Fruit fly (Drosophila melanogaster): ENCODE results near the gene CG33658.

CG33658 gene

dm6 chr3R:24876843-24877457, 36.0 kb upstream of the CG33658 start, which contains the start of the genes CG11089 and CG31381 (continued):
- no peak for TF ChIP-seq inv (GFP tag; IDR thresholded peaks at IDR 0.05; ENCODE audit: partially characterized antibody)
- TF ChIP-seq CG5953 (GFP tag; IDR thresholded peaks at IDR 0.05) = no peak
- TF ChIP-seq Sin3A (optimal IDR thresholded peaks at IDR 0.05) = peak; percentile 6
- TF ChIP-seq bab2 (GFP tag; optimal IDR thresholded peaks at IDR 0.05) = no peak
- no peak for TF ChIP-seq Drgx (GFP tag; IDR thresholded peaks at IDR 0.05)
- TF ChIP-seq Myb (GFP tag; optimal IDR thresholded peaks at IDR 0.05) = no peak
- TF ChIP-seq CG7745 (tag; optimal IDR thresholded peaks at IDR 0.05) = no peak
- TF ChIP-seq lmd (GFP tag; IDR thresholded peaks at IDR 0.05) = no peak
- peak; percentile 96 for TF ChIP-seq Dp (GFP tag; optimal IDR thresholded peaks at IDR 0.05)
- TF ChIP-seq CG13624 (GFP tag; optimal IDR thresholded peaks at IDR 0.05) = no peak
- no peak for TF ChIP-seq HLH54F (GFP tag; optimal IDR thresholded peaks at IDR 0.05)
- no peak for TF ChIP-seq CG8924 (tag; optimal IDR thresholded peaks at IDR 0.05)
- TF ChIP-seq bcd (GFP tag; optimal IDR thresholded peaks at IDR 0.05) = no peak
- no peak for TF ChIP-seq CG11560 (tag; IDR thresholded peaks at IDR 0.05)
- TF ChIP-seq CG10267 (tag; optimal IDR thresholded peaks at IDR 0.05) = peak; percentile 45
- TF ChIP-seq ac (GFP tag; optimal IDR thresholded peaks at IDR 0.05) = no peak
- no peak for TF ChIP-seq mld (GFP tag; IDR thresholded peaks at IDR 0.05; ENCODE audit: partially characterized antibody)
- peak; percentile 14 for TF ChIP-seq CG6683 (GFP tag; optimal IDR thresholded peaks at IDR 0.05)
- TF ChIP-seq CG30431 (GFP tag; optimal IDR thresholded peaks at IDR 0.05) = no peak
- TF ChIP-seq MESR4 (GFP tag; optimal IDR thresholded peaks at IDR 0.05) = peak; percentile 22
- TF ChIP-seq Asciz (GFP tag; optimal IDR thresholded peaks at IDR 0.05) = peak; percentile 25
- no peak for TF ChIP-seq Gug (GFP tag; IDR thresholded peaks at IDR 0.05)
- TF ChIP-seq ash1 (GFP tag; optimal IDR thresholded peaks at IDR 0.05) = no peak
- TF ChIP-seq dati (GFP tag; IDR thresholded peaks at IDR 0.05) = no peak
- no peak for TF ChIP-seq CG3065 (GFP tag; optimal IDR thresholded peaks at IDR 0.05)
- TF ChIP-seq Atf-2 (GFP tag; optimal IDR thresholded peaks at IDR 0.05) = no peak
- TF ChIP-seq row (GFP tag; IDR thresholded peaks at IDR 0.05) = no peak
- TF ChIP-seq Dek (tag; optimal IDR thresholded peaks at IDR 0.05) = peak; percentile 32
- no peak for TF ChIP-seq Trl (optimal IDR thresholded peaks at IDR 0.05)
- no peak for TF ChIP-seq Trl (GFP tag; optimal IDR thresholded peaks at IDR 0.05)
- no peak for TF ChIP-seq CG11093 (GFP tag; IDR thresholded peaks at IDR 0.05)
- TF ChIP-seq cg (GFP tag; optimal IDR thresholded peaks at IDR 0.05) = no peak
- no peak for TF ChIP-seq Atf3 (GFP tag; optimal IDR thresholded peaks at IDR 0.05)
- TF ChIP-seq pan (optimal IDR thresholded peaks at IDR 0.05) = no peak
- no peak for TF ChIP-seq pan (GFP tag; optimal IDR thresholded peaks at IDR 0.05 in 1 of 2, IDR thresholded peaks at IDR 0.05 in 1 of 2)
- no peak for TF ChIP-seq Sox102F (GFP tag; optimal IDR thresholded peaks at IDR 0.05)
- TF ChIP-seq croc (GFP tag; conservative IDR thresholded peaks at IDR 0.05) = 0 out of 3 replicates have a peak, but pooled peaks have one; percentile 3
- TF ChIP-seq hth (optimal IDR thresholded peaks at IDR 0.05) = no peak
- no peak for TF ChIP-seq corto (GFP tag; optimal IDR thresholded peaks at IDR 0.05)
- peak; percentile 89 for TF ChIP-seq dm (GFP tag; optimal IDR thresholded peaks at IDR 0.05)
- no peak for TF ChIP-seq HmgD (GFP tag; optimal IDR thresholded peaks at IDR 0.05)
- TF ChIP-seq nom (GFP tag; optimal IDR thresholded peaks at IDR 0.05) = no peak
- TF ChIP-seq peb (GFP tag; IDR thresholded peaks at IDR 0.05) = no peak
- no peak for TF ChIP-seq Fer1 (GFP tag; optimal IDR thresholded peaks at IDR 0.05)
- no peak for TF ChIP-seq CG11085 (GFP tag; IDR thresholded peaks at IDR 0.05)
- no peak for TF ChIP-seq gt (GFP tag; IDR thresholded peaks at IDR 0.05)
- no peak for TF ChIP-seq exex (tag; optimal IDR thresholded peaks at IDR 0.05)
- no peak for TF ChIP-seq bbx (GFP tag; IDR thresholded peaks at IDR 0.05; ENCODE audit: partially characterized antibody)
- TF ChIP-seq Blimp-1 (GFP tag; optimal IDR thresholded peaks at IDR 0.05) = no peak
- TF ChIP-seq Kr (GFP tag; optimal IDR thresholded peaks at IDR 0.05) = no peak
- TF ChIP-seq Six4 (GFP tag; optimal IDR thresholded peaks at IDR 0.05) = no peak
- TF ChIP-seq pnt (GFP tag; optimal IDR thresholded peaks at IDR 0.05) = no peak
